Fruit fly (Drosophila melanogaster) whole organism: Measurements from ENCODE around the gene CG43098.

Source experiments
- CG8478 ChIP-seq: fragments of >200 bp; optimal IDR thresholded peaks from 2 replicates; lab custom pipeline; 2018; ENCODE audit warnings: inconsistent platforms
- Dll ChIP-seq: fragments of >200 bp; optimal IDR thresholded peaks from 2 replicates; lab custom pipeline; 2017
- EcR ChIP-seq, 2 experiments: fragments of >200 bp; optimal IDR thresholded peaks; 2 replicates each; lab custom pipeline; 2017; ENCODE audit warnings: missing biosample characterization in 2 of 2, missing genetic modification characterization in 2 of 2, missing genetic modification reagents in 2 of 2
- psq ChIP-seq: fragments of >200 bp; optimal IDR thresholded peaks from 2 replicates; lab custom pipeline; 2017

DNA sequence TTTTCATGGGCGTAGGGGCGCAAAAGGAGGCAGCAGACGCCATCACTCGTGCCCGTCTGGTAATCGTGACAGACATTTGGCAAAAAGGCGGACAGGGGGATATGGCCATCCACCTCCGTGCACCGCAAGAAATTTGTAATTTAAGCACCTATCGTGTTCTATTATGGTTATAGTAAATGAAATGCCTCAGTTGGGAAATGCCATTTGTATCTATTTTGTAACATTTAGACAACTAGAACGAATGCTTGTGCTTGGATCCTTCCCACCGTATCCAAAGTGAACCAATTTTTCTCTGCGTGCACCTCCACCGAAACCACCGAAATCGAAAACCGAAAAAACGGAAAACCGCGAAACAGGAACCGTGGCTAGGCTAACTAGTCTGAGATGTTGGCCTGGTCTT, 2.0 kb upstream of the CG43098 start:
- TF ChIP-seq CG8478 (lab: Kevin White, UChicago) (no peak), EcR (GFP tag; optimal IDR thresholded peaks at IDR 0.05; lab: Kevin White, UChicago) (no peak), Dll (no peak), psq (no peak)
